Fruit fly (Drosophila melanogaster) whole organism, pupa: ENCODE data around the gene PTPMT1.

ENCODE experiments used
- CG10348 ChIP-seq: fragments of 200-800 bp; sonication (Bioruptor generic); IDR thresholded peaks from 2 replicates; pipeline ENCODE4 v1.3.6; 2022; ENCODE audit warnings: missing biosample characterization, missing genetic modification characterization
- CG12605 ChIP-seq: fragments of 200-800 bp; sonication (Bioruptor generic); IDR thresholded peaks from 2 replicates; pipeline ENCODE4 v1.3.6; 2022; ENCODE audit warnings: missing biosample characterization, missing genetic modification characterization
- CG13204 ChIP-seq: fragments of 200-800 bp; sonication (Bioruptor generic); optimal IDR thresholded peaks from 2 replicates; lab custom pipeline; 2018; ENCODE audit warnings: missing biosample characterization, mild to moderate bottlenecking, missing genetic modification characterization, moderate library complexity
- CG14655 ChIP-seq: fragments of 200-800 bp; sonication (Bioruptor generic); optimal IDR thresholded peaks from 3 replicates; lab custom pipeline; 2017; ENCODE audit warnings: mild to moderate bottlenecking, missing biosample characterization, missing genetic modification reagents, missing genetic modification characterization
- CG15710 ChIP-seq: fragments of 200-800 bp; sonication (Bioruptor generic); optimal IDR thresholded peaks from 2 replicates; lab custom pipeline; 2018; ENCODE audit warnings: missing biosample characterization, mild to moderate bottlenecking, missing genetic modification characterization, moderate library complexity
- CG17806 ChIP-seq: fragments of 200-800 bp; sonication (Bioruptor generic); optimal IDR thresholded peaks from 2 replicates; lab custom pipeline; 2018; ENCODE audit warnings: missing biosample characterization, mild to moderate bottlenecking, missing genetic modification characterization, moderate library complexity
- CG32121 ChIP-seq: fragments of 200-800 bp; sonication (Bioruptor generic); IDR thresholded peaks from 2 replicates; pipeline ENCODE4 v1.3.6; 2022; ENCODE audit warnings: missing biosample characterization, missing genetic modification characterization
- CG34367 ChIP-seq: fragments of 200-800 bp; sonication (Bioruptor generic); optimal IDR thresholded peaks from 2 replicates; lab custom pipeline; 2018; ENCODE audit warnings: missing biosample characterization, mild to moderate bottlenecking, missing genetic modification characterization
- CG4496 ChIP-seq: fragments of 200-800 bp; sonication (Bioruptor generic); IDR thresholded peaks from 3 replicates; pipeline ENCODE4 v1.3.6; 2022; ENCODE audit warnings: missing biosample characterization, missing genetic modification characterization
- CG8159 ChIP-seq: fragments of 200-800 bp; sonication (Bioruptor generic); optimal IDR thresholded peaks from 3 replicates; lab custom pipeline; 2018; ENCODE audit warnings: missing biosample characterization, mild to moderate bottlenecking, missing genetic modification characterization, moderate library complexity
- CG8301 ChIP-seq: fragments of 200-800 bp; sonication (Bioruptor generic); optimal IDR thresholded peaks from 2 replicates; lab custom pipeline; 2018; ENCODE audit warnings: missing biosample characterization, mild to moderate bottlenecking, missing genetic modification characterization
- CG9948 ChIP-seq: fragments of 200-800 bp; sonication (Bioruptor generic); optimal IDR thresholded peaks from 2 replicates; lab custom pipeline; 2018; ENCODE audit warnings: missing biosample characterization, mild to moderate bottlenecking, missing genetic modification characterization, moderate library complexity
- D1 ChIP-seq: fragments of 200-800 bp; sonication (Bioruptor generic); optimal IDR thresholded peaks from 2 replicates; lab custom pipeline; 2018; ENCODE audit warnings: missing biosample characterization, mild to moderate bottlenecking, missing genetic modification characterization, moderate library complexity
- EcR ChIP-seq: fragments of 200-800 bp; sonication (Bioruptor generic); optimal IDR thresholded peaks from 3 replicates; lab custom pipeline; 2019; ENCODE audit warnings: missing biosample characterization, missing genetic modification characterization, mild to moderate bottlenecking, moderate library complexity, missing genetic modification reagents
- Ets98B ChIP-seq: fragments of 200-800 bp; sonication (Bioruptor generic); IDR thresholded peaks from 2 replicates; pipeline ENCODE4 v1.3.6; 2022; ENCODE audit warnings: missing biosample characterization, missing genetic modification characterization
- Pif1A ChIP-seq: fragments of 200-800 bp; sonication (Bioruptor generic); optimal IDR thresholded peaks from 3 replicates; lab custom pipeline; 2016; ENCODE audit warnings: missing biosample characterization, missing genetic modification characterization
- Pif1B ChIP-seq: fragments of 200-800 bp; sonication (Bioruptor generic); optimal IDR thresholded peaks from 3 replicates; lab custom pipeline; 2016; ENCODE audit warnings: missing biosample characterization, missing genetic modification characterization
- Snoo ChIP-seq: fragments of 200-800 bp; sonication (Bioruptor generic); optimal IDR thresholded peaks from 3 replicates; lab custom pipeline; 2017; ENCODE audit warnings: missing biosample characterization, mild to moderate bottlenecking, missing genetic modification characterization, inconsistent platforms
- fd96Ca ChIP-seq: fragments of 200-800 bp; sonication (Bioruptor generic); IDR thresholded peaks from 3 replicates; pipeline ENCODE4 v1.3.6; 2022; ENCODE audit warnings: missing biosample characterization, missing genetic modification characterization
- gl ChIP-seq: fragments of 200-800 bp; sonication (Bioruptor generic); optimal IDR thresholded peaks from 2 replicates; lab custom pipeline; 2018; ENCODE audit warnings: missing biosample characterization, mild to moderate bottlenecking, missing genetic modification characterization
- rn ChIP-seq: fragments of 200-800 bp; sonication (Bioruptor generic); IDR thresholded peaks from 2 replicates; pipeline ENCODE4 v1.3.6; 2022; ENCODE audit warnings: missing biosample characterization, missing genetic modification characterization

PTPMT1 gene

DNA sequence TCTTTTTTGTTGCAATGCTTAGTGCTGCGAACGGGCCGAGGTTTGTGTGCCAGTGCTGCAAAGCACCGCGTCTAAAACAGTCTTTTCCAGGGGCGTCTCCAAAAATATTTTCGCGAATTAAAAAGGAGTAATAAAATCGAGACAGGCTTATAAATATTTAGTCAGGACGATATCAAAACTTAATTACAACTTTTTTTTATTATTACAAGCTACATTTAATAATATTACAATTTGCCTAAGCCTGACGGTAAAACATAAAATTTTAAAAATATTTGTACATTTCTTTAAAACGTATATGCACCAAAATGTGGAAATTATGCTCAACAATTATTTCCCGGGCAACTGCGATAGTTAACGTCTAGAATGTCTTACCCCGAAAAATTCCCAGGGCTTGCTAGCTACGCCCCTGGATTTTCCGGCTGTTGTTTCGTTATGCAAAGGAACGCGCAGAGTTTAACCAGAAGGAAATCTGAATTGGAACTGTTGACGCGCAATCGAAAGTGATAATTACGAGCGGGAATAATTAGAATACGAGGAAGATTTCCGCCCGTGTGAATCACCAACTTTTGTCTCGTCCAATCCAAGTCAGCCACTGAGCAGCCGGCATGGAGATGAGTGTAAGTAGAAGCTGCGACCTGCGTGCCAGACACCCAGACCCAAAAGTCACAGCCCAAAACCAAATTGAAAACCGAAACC is at the start of gene PTPMT1, which contains the start of gene Hrd3:
PTPMT1 (plus strand) TSS at position 428 of the 696 bp plus-strand sequence.
Hrd3 (minus strand) TSS at position 646 of the 696 bp plus-strand sequence.
- peak; percentile 98 for TF ChIP-seq CG8301 (tag; lab: Kevin White, UChicago)
- TF ChIP-seq CG9948 = peak; percentile 99
- TF ChIP-seq CG4496 (GFP tag; lab: Robert Waterston, UW) = peak; percentile 97
- TF ChIP-seq CG17806 (tag; lab: Kevin White, UChicago) = peak; percentile 97
- TF ChIP-seq rn (GFP tag; lab: Robert Waterston, UW) = peak; percentile 92
- peak; percentile 97 for TF ChIP-seq CG34367 (tag; lab: Kevin White, UChicago)
- TF ChIP-seq CG12605 = peak; percentile 88
- peak; percentile 100 for TF ChIP-seq CG14655 (GFP tag; lab: Kevin White, UChicago)
- peak; percentile 98 for TF ChIP-seq Snoo (tag; lab: Kevin White, UChicago)
- peak; percentile 91 for TF ChIP-seq gl
- peak; percentile 47 for TF ChIP-seq EcR
- TF ChIP-seq CG10348 = peak; percentile 93
- peak; percentile 99 for TF ChIP-seq CG8159 (tag; lab: Kevin White, UChicago)
- TF ChIP-seq D1 (tag; lab: Kevin White, UChicago) = no peak
- TF ChIP-seq CG15710 = peak; percentile 99
- TF ChIP-seq Pif1A = peak; percentile 99
- TF ChIP-seq CG32121 (GFP tag; lab: Robert Waterston, UW) = peak; percentile 95
- TF ChIP-seq CG13204 (GFP tag; lab: Kevin White, UChicago) = peak; percentile 95
- TF ChIP-seq Pif1B (GFP tag; lab: Kevin White, UChicago) = peak; percentile 99
- peak; percentile 94 for TF ChIP-seq fd96Ca (GFP tag; lab: Robert Waterston, UW)
- peak; percentile 91 for TF ChIP-seq Ets98B (GFP tag; lab: Robert Waterston, UW)

DNA sequence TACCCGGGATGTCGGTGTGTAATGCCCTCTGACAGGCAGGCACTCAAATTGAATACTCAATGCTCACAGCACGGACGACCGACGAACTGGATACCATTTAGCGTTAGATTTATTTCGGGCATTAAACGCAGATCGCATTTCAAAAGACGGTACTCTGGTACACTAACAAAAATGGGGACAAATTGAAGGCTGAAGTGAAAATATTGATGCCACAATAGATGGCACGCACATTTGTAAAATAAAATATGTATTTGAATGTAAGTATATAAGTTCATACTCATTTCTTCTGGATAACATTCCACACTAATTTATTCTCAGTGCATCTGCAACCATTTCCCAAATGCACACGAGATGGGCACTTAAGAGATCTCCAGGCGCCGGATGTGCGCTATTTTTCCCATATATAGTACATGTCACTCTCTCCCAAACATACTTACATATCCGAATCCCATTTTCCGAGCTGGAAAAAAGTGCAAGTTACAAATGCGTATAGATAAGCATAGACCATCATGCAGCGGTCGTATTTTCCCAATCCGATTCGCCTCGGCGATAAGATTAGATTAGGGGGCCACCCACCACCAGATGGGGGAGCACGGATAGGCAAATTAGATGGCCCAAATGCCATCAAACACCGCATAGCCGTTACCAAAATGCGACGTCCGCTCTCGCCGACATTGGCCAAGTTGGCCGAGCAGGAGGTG is 48.5 kb upstream of the PTPMT1 start, which contains the start of gene CG10301:
CG10301 (plus strand) TSS at position 651 of the 701 bp plus-strand sequence.
- TF ChIP-seq CG14655 (GFP tag; lab: Kevin White, UChicago) (no peak), fd96Ca (GFP tag; lab: Robert Waterston, UW) (no peak), Pif1A (no peak), CG12605 (no peak), Ets98B (GFP tag; lab: Robert Waterston, UW) (no peak), D1 (tag; lab: Kevin White, UChicago) (no peak), gl (no peak), CG15710 (no peak), CG17806 (tag; lab: Kevin White, UChicago) (no peak), Snoo (tag; lab: Kevin White, UChicago) (no peak), CG9948 (no peak), CG13204 (GFP tag; lab: Kevin White, UChicago) (no peak), EcR (no peak), CG10348 (no peak)

DNA sequence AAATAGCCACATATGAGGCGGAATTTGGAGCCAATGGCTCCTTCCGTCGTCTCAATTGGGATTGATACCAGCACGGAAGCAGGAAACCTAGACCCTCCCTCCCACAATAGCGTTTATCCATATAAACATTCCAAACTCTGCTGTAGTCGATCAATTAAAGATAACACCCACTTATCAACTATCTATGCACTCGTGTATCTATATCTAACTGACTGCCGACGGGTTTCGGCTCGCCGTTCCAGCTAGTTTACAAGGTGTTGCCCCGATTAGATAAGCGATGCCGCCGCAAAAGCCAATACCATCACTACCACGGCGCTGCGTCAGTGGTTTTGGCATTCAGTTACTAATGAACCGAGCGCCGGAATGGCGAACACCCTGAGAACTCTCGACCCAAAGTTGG is 46.9 kb upstream of the PTPMT1 start, which contains the start of gene CG10300:
CG10300 (plus strand) TSS at position 333 of the 400 bp plus-strand sequence.
- no peak for TF ChIP-seq CG32121 (GFP tag; lab: Robert Waterston, UW)
- TF ChIP-seq rn (GFP tag; lab: Robert Waterston, UW) = no peak
- no peak for TF ChIP-seq CG13204 (GFP tag; lab: Kevin White, UChicago)
- TF ChIP-seq CG10348 = no peak
- no peak for TF ChIP-seq EcR
- no peak for TF ChIP-seq CG8159 (tag; lab: Kevin White, UChicago)
- no peak for TF ChIP-seq CG9948
- no peak for TF ChIP-seq D1 (tag; lab: Kevin White, UChicago)
- no peak for TF ChIP-seq CG4496 (GFP tag; lab: Robert Waterston, UW)

DNA sequence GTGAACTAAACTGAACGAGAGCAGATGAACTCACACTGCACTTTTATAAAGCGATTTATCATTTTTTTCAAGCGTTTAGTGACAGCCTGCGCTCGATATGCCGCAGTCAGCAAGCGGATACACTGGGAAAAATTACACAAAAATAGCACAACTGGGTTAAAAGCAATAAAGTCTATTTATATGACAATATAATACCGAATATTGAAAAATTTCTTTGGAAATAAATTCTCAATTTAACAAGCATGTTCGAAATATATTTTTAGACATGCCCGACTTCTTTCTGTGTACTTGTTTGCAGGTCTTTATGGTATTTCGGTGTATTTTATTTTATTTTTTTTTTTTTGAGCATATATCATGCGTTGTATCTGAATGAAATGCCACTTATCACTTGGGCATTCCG is 44.2 kb upstream of the PTPMT1 start:
- TF ChIP-seq CG4496 (GFP tag; lab: Robert Waterston, UW) = peak; percentile 85
- TF ChIP-seq fd96Ca (GFP tag; lab: Robert Waterston, UW) = no peak
- TF ChIP-seq Snoo (tag; lab: Kevin White, UChicago) = peak; percentile 78
- no peak for TF ChIP-seq gl
- peak; percentile 61 for TF ChIP-seq CG17806 (tag; lab: Kevin White, UChicago)
- peak; percentile 54 for TF ChIP-seq CG8301 (tag; lab: Kevin White, UChicago)
- peak; percentile 64 for TF ChIP-seq CG12605
- peak; percentile 73 for TF ChIP-seq CG15710
- TF ChIP-seq EcR = no peak
- TF ChIP-seq CG32121 (GFP tag; lab: Robert Waterston, UW) = no peak
- peak; percentile 75 for TF ChIP-seq Pif1B (GFP tag; lab: Kevin White, UChicago)
- no peak for TF ChIP-seq CG13204 (GFP tag; lab: Kevin White, UChicago)
- peak; percentile 74 for TF ChIP-seq CG8159 (tag; lab: Kevin White, UChicago)
- TF ChIP-seq CG9948 = peak; percentile 53
- no peak for TF ChIP-seq D1 (tag; lab: Kevin White, UChicago)
- TF ChIP-seq CG34367 (tag; lab: Kevin White, UChicago) = peak; percentile 70
- TF ChIP-seq Pif1A = peak; percentile 76
- 0 out of 2 replicates have a peak, but pooled peaks have one; percentile 45 for TF ChIP-seq rn (GFP tag; lab: Robert Waterston, UW)
- TF ChIP-seq CG10348 = no peak
- TF ChIP-seq CG14655 (GFP tag; lab: Kevin White, UChicago) = peak; percentile 51
- TF ChIP-seq Ets98B (GFP tag; lab: Robert Waterston, UW) = peak; percentile 36; the same call in 1 of the 2 replicates

DNA sequence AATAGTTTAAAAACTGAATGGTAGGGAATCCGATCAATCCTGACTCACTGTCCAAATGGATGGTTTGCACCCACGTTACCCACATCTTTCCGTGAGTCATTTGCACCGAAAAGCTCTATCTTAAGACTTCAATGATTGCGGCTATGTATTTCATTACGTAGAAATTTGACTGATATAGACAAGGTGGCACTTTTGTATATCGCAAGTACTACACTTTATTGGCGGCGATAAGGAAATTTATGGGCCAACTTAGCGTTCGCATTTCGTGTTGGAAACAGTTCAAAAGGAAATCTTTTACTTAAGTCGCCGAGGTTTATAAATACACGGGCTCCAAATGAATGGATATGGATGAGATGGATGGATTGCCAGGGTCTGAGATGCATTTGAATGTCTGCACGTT is 43.3 kb upstream of the PTPMT1 start:
- no peak for TF ChIP-seq EcR
- no peak for TF ChIP-seq CG34367 (tag; lab: Kevin White, UChicago)
- no peak for TF ChIP-seq rn (GFP tag; lab: Robert Waterston, UW)
